Worm (Caenorhabditis elegans) whole organism, L4 larva: ENCODE data around the gene C29E4.13.

Experiments used
- F10B5.3 ChIP-seq: sonication (generic microtip); optimal IDR thresholded peaks from 2 replicates; lab custom pipeline; 2016; ENCODE audit warnings: mild to moderate bottlenecking, missing genetic modification characterization, missing compliant biosample characterization
- F49E8.2 ChIP-seq: sonication (generic microtip); optimal IDR thresholded peaks from 2 replicates; lab custom pipeline; 2016; ENCODE audit warnings: missing compliant biosample characterization, mild to moderate bottlenecking, missing genetic modification characterization, borderline replicate concordance
- R02D3.7 ChIP-seq: fragments of 150-350 bp; sonication (generic microtip); optimal IDR thresholded peaks from 3 replicates; lab custom pipeline; 2014; ENCODE audit warnings: missing biosample characterization, missing genetic modification characterization
- Y48G9A.11 ChIP-seq: fragments of 200-800 bp; sonication (Bioruptor generic); IDR thresholded peaks from 2 replicates; pipeline ENCODE4 v1.3.6; 2022; ENCODE audit warnings: missing genetic modification reagents, missing genetic modification characterization, missing compliant biosample characterization
- ceh-82 ChIP-seq: sonication (generic microtip); optimal IDR thresholded peaks from 2 replicates; lab custom pipeline; 2017; ENCODE audit warnings: missing biosample characterization, missing genetic modification characterization
- dmd-6 ChIP-seq: fragments of 200-800 bp; sonication (Bioruptor generic); IDR thresholded peaks from 2 replicates; pipeline ENCODE4 v1.3.6; 2022; ENCODE audit warnings: missing genetic modification reagents, missing genetic modification characterization, missing compliant biosample characterization
- egl-27 ChIP-seq: sonication (generic microtip); optimal IDR thresholded peaks from 3 replicates; lab custom pipeline; 2017; ENCODE audit warnings: missing biosample characterization, missing genetic modification reagents, missing genetic modification characterization
- fkh-10 ChIP-seq: fragments of 150-350 bp; optimal IDR thresholded peaks from 2 replicates; lab custom pipeline; 2014; ENCODE audit warnings: missing biosample characterization, missing genetic modification reagents, missing genetic modification characterization
- hlh-30 ChIP-seq: sonication (generic microtip); optimal IDR thresholded peaks from 2 replicates; lab custom pipeline; 2017; ENCODE audit warnings: antibody characterized with exemption, mild to moderate bottlenecking, missing genetic modification characterization, missing compliant biosample characterization; ENCODE audit not compliant: insufficient read depth
- jun-1 ChIP-seq: fragments of 150-350 bp; optimal IDR thresholded peaks from 2 replicates; lab custom pipeline; 2014; ENCODE audit warnings: missing biosample characterization, missing genetic modification reagents, missing genetic modification characterization
- lin-38 ChIP-seq: fragments of 200-800 bp; sonication (Bioruptor generic); IDR thresholded peaks from 2 replicates; pipeline ENCODE4 v1.3.6; 2022; ENCODE audit warnings: missing genetic modification reagents, missing genetic modification characterization, missing compliant biosample characterization
- madf-9 ChIP-seq: fragments of 200-800 bp; sonication (Bioruptor generic); conservative IDR thresholded peaks from 2 replicates; pipeline ENCODE4 v1.3.6; 2022; ENCODE audit warnings: missing genetic modification reagents, missing genetic modification characterization, missing compliant biosample characterization
- mdl-1 ChIP-seq, 2 experiments: fragments of 150-350 bp in 1 of 2; sonication (generic microtip) in 1 of 2; optimal IDR thresholded peaks; 2 replicates each; lab custom pipeline; 2014 to 2017; ENCODE audit warnings: missing biosample characterization in 2 of 2, missing genetic modification characterization in 2 of 2
- nhr-11 ChIP-seq: fragments of 150-350 bp; optimal IDR thresholded peaks from 2 replicates; lab custom pipeline; 2014; ENCODE audit warnings: missing biosample characterization, missing genetic modification characterization
- nhr-42 ChIP-seq: fragments of 200-800 bp; sonication (Bioruptor generic); IDR thresholded peaks from 2 replicates; pipeline ENCODE4 v1.3.6; 2022; ENCODE audit warnings: missing genetic modification characterization, missing compliant biosample characterization
- nhr-76 ChIP-seq: fragments of 150-350 bp; optimal IDR thresholded peaks from 2 replicates; lab custom pipeline; 2014; ENCODE audit warnings: missing biosample characterization, missing genetic modification characterization
- unc-130 ChIP-seq: sonication (generic microtip); optimal IDR thresholded peaks from 2 replicates; lab custom pipeline; 2016; ENCODE audit warnings: missing genetic modification reagents, missing genetic modification characterization, missing compliant biosample characterization
- unc-62 ChIP-seq, 3 experiments: fragments of 150-350 bp in 1 of 3; sonication (generic microtip); optimal IDR thresholded peaks in 2 of 3; peaks in 1 of 3; 1 replicate in 1 of 3; 2 replicates in 2 of 3; lab custom pipeline; 2014 to 2017; ENCODE audit warnings: missing biosample characterization in 3 of 3, missing genetic modification characterization in 3 of 3, missing genetic modification reagents in 3 of 3, missing genotype in 1 of 3
- zfp-3 ChIP-seq: fragments of 200-800 bp; sonication (Bioruptor generic); conservative IDR thresholded peaks from 2 replicates; pipeline ENCODE4 v1.3.6; 2022; ENCODE audit warnings: missing genetic modification reagents, missing genetic modification characterization, missing compliant biosample characterization
- zip-2 ChIP-seq: fragments of 150-350 bp; optimal IDR thresholded peaks from 2 replicates; lab custom pipeline; 2014; ENCODE audit warnings: missing biosample characterization, missing genetic modification characterization

Gene C29E4.13

ce11 chrIII:7882900-7883299, 45.6 kb downstream of the C29E4.13 start, which contains the start of gene ZK688.9:
Gene ZK688.9 (minus strand): TSS chrIII:7883000.
- TF ChIP-seq nhr-42 (GFP tag; lab: Robert Waterston, UW), result no peak
- TF ChIP-seq, all 104 proteins: peak for 0

ce11 chrIII:7880132-7880715, 48.3 kb downstream of the C29E4.13 start:
- no peak for TF ChIP-seq dmd-6 (GFP tag; lab: Robert Waterston, UW)
- TF ChIP-seq unc-130, result no peak
- TF ChIP-seq nhr-11 (tag; lab: Kevin White, UChicago), result peak; percentile 41
- no peak for TF ChIP-seq R02D3.7
- no peak for TF ChIP-seq zfp-3 (GFP tag; lab: Robert Waterston, UW)
- TF ChIP-seq jun-1 (tag; lab: Kevin White, UChicago), result no peak
- TF ChIP-seq F10B5.3 (tag; lab: Kevin White, UChicago), result no peak
- no peak for TF ChIP-seq nhr-76 (tag; lab: Kevin White, UChicago)
- TF ChIP-seq, all 104 proteins: peak for 1

DNA sequence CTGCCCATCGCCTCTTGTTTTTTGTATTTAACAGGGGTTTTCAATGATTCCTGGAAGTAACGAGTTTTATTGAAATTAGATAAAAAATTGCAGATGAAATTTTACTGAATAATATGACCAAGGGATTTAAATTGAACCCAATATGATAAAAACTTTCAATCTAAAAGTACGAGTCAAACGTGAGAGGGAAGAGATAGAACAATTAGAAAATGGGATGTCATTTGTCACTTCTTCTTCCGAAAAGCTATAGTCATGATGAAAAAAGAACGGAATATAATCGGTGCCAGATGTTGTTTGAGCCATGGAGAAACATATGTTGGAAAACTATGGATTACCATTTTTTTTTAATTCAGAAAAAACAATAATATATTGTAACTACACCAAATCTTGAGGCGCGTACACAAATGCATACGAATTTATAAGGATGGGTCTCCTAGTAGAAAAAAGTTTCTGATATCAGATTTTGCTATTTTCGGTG, 49.6 kb downstream of the C29E4.13 start, which contains the start of gene sup-18:
Gene sup-18 (minus strand): TSS at position 51 of the 478 bp plus-strand sequence.
- no peak for TF ChIP-seq egl-27
- TF ChIP-seq jun-1 (tag; lab: Kevin White, UChicago), result no peak
- TF ChIP-seq unc-62 (GFP tag; optimal IDR thresholded peaks at IDR 0.05 in 1 of 2; lab: Kevin White, UChicago), result peak in 1 of 2 experiments; percentile 36
- no peak for TF ChIP-seq unc-62 (tag; optimal IDR thresholded peaks at IDR 0.05; lab: Kevin White, UChicago)
- TF ChIP-seq Y48G9A.11 (GFP tag; lab: Robert Waterston, UW), result no peak
- TF ChIP-seq F49E8.2 (tag; lab: Kevin White, UChicago), result no peak
- TF ChIP-seq zip-2 (tag; lab: Kevin White, UChicago), result no peak
- no peak for TF ChIP-seq hlh-30 (tag; lab: Kevin White, UChicago)

ce11 chrIII:7877090-7877489, 51.4 kb downstream of the C29E4.13 start:
- TF ChIP-seq nhr-76 (tag; lab: Kevin White, UChicago) (no peak), lin-38 (GFP tag; lab: Robert Waterston, UW) (no peak), ceh-82 (tag; lab: Kevin White, UChicago) (no peak), jun-1 (tag; lab: Kevin White, UChicago) (no peak), madf-9 (GFP tag; lab: Robert Waterston, UW) (no peak), fkh-10 (no peak), zfp-3 (GFP tag; lab: Robert Waterston, UW) (no peak), unc-62 (GFP tag; optimal IDR thresholded peaks at IDR 0.05 in 1 of 2; lab: Kevin White, UChicago) (peak in 1 of 2 experiments; percentile 93), unc-62 (tag; optimal IDR thresholded peaks at IDR 0.05; lab: Kevin White, UChicago) (no peak), mdl-1 (tag; optimal IDR thresholded peaks at IDR 0.05; lab: Kevin White, UChicago) (no peak)
